Worm (Caenorhabditis elegans): Measurements from ENCODE around the gene grl-25.

ce11 chrIII:8967639-8968038 is 5.5 kb downstream of the grl-25 start, which contains the start of the genes bud-13 and rpap-2:
- TF ChIP-seq ref-1 (GFP tag; conservative IDR thresholded peaks at IDR 0.05) (no peak), tab-1 (GFP tag; IDR thresholded peaks at IDR 0.05) (no peak)
